Worm (Caenorhabditis elegans) whole organism, midembryonic: Measurements from ENCODE around the gene lec-11.

ENCODE experiments used
- flt-1 ChIP-seq: fragments of 200-800 bp; sonication (Bioruptor generic); IDR thresholded peaks from 2 replicates; pipeline ENCODE4 v1.3.6; 2022; ENCODE audit warnings: missing genetic modification characterization, missing compliant biosample characterization
- ztf-29 ChIP-seq: fragments of 200-800 bp; sonication (Bioruptor generic); IDR thresholded peaks from 2 replicates; pipeline ENCODE4 v1.3.6; 2022; ENCODE audit warnings: missing genetic modification reagents, missing genetic modification characterization, missing compliant biosample characterization

DNA sequence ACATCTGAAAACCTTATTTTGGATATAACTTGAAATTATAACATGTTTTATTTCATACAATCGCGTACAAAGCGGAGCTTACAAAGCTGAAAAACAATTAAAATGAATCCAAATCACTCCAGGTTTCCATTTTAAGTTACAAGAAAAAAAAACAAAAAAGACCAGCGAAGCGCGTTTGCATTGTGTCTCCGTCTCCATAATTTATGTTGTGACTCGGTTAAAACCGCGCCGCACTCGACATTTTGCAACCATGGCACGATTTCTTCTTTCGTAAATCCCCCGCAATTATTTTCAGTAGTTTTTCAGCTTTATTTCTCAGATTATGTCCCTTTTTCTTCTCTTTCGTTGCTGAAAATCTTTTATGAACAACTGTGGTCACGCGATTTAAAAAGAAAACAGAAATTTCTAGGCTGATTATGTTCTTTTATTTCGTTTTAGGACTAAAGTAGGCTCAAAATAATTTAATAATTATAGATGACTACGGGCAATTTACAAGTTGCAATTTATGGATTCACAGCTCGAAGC, 4.5 kb downstream of the lec-11 start, which contains the start of the genes F38A5.2 and dnj-11:
- TF ChIP-seq flt-1 (0 out of 2 replicates have a peak, but pooled peaks have one; percentile 19), ztf-29 (GFP tag; lab: Robert Waterston, UW) (no peak)
